Fruit fly (Drosophila melanogaster) whole organism, embryonic: ENCODE measurements around the gene UQCR-14L.

Experiments used
- BEAF-32 ChIP-seq: fragments of 200-800 bp; sonication (Bioruptor generic); optimal IDR thresholded peaks from 3 replicates; lab custom pipeline; 2017; ENCODE audit warnings: missing biosample characterization, missing genetic modification characterization, mild to moderate bottlenecking, moderate library complexity, missing genetic modification reagents
- Bdp1 ChIP-seq: fragments of 200-800 bp; sonication (Bioruptor generic); optimal IDR thresholded peaks from 3 replicates; lab custom pipeline; 2016; ENCODE audit warnings: missing biosample characterization, missing genetic modification characterization
- CG10209 ChIP-seq: fragments of 200-800 bp; sonication (Bioruptor generic); optimal IDR thresholded peaks from 3 replicates; lab custom pipeline; 2017; ENCODE audit warnings: missing biosample characterization, mild to moderate bottlenecking, missing genetic modification characterization, missing genetic modification reagents
- CG10959 ChIP-seq: fragments of 200-800 bp; sonication (Bioruptor generic); IDR thresholded peaks from 2 replicates; pipeline ENCODE4 v1.3.6; 2022; ENCODE audit warnings: missing biosample characterization, missing genetic modification characterization
- CG11398 ChIP-seq: fragments of 200-800 bp; sonication (Bioruptor generic); optimal IDR thresholded peaks from 2 replicates; lab custom pipeline; 2016; ENCODE audit warnings: missing biosample characterization, missing genetic modification characterization
- CG11456 ChIP-seq: fragments of 200-800 bp; sonication (Bioruptor generic); IDR thresholded peaks from 3 replicates; pipeline ENCODE4 v1.3.6; 2022; ENCODE audit warnings: missing biosample characterization, missing genetic modification characterization
- CG11504 ChIP-seq: fragments of 200-800 bp; sonication (Bioruptor generic); optimal IDR thresholded peaks from 3 replicates; lab custom pipeline; 2019; ENCODE audit warnings: missing biosample characterization, mild to moderate bottlenecking, missing genetic modification characterization, moderate library complexity
- CG12104 ChIP-seq: fragments of 200-800 bp; sonication (Bioruptor generic); optimal IDR thresholded peaks from 3 replicates; lab custom pipeline; 2016; ENCODE audit warnings: missing biosample characterization, missing genetic modification characterization
- CG13775 ChIP-seq: fragments of 200-800 bp; sonication (Bioruptor generic); optimal IDR thresholded peaks from 3 replicates; lab custom pipeline; 2017; ENCODE audit warnings: missing biosample characterization, mild to moderate bottlenecking, missing genetic modification characterization
- CG13894 ChIP-seq: fragments of 200-800 bp; sonication (Bioruptor generic); optimal IDR thresholded peaks from 3 replicates; lab custom pipeline; 2018; ENCODE audit warnings: missing biosample characterization, mild to moderate bottlenecking, missing genetic modification characterization, moderate library complexity
- CG17361 ChIP-seq: fragments of 200-800 bp; sonication (Bioruptor generic); IDR thresholded peaks from 3 replicates; pipeline ENCODE4 v1.3.6; 2022; ENCODE audit warnings: missing biosample characterization, missing genetic modification characterization
- CG18764 ChIP-seq: fragments of 200-800 bp; sonication (Bioruptor generic); optimal IDR thresholded peaks from 3 replicates; lab custom pipeline; 2016; ENCODE audit warnings: missing biosample characterization, missing genetic modification characterization
- CG2199 ChIP-seq: fragments of 200-800 bp; sonication (Bioruptor generic); IDR thresholded peaks from 3 replicates; pipeline ENCODE4 v1.3.6; 2022; ENCODE audit warnings: missing biosample characterization, missing genetic modification characterization
- CG2202 ChIP-seq: fragments of 200-800 bp; sonication (Bioruptor generic); optimal IDR thresholded peaks from 2 replicates; lab custom pipeline; 2018; ENCODE audit warnings: missing biosample characterization, mild to moderate bottlenecking, missing genetic modification characterization
- CG30403 ChIP-seq: fragments of 200-800 bp; sonication (Bioruptor generic); optimal IDR thresholded peaks from 3 replicates; lab custom pipeline; 2016; ENCODE audit warnings: missing biosample characterization, missing genetic modification characterization
- CG32772 ChIP-seq: fragments of 200-800 bp; sonication (Bioruptor generic); IDR thresholded peaks from 2 replicates; pipeline ENCODE4 v1.3.6; 2022; ENCODE audit warnings: missing biosample characterization, missing genetic modification characterization
- CG4404 ChIP-seq: fragments of 200-800 bp; sonication (Bioruptor generic); IDR thresholded peaks from 2 replicates; pipeline ENCODE4 v1.3.6; 2022; ENCODE audit warnings: missing biosample characterization, missing genetic modification characterization
- CG4730 ChIP-seq: fragments of 200-800 bp; sonication (Bioruptor generic); IDR thresholded peaks from 2 replicates; pipeline ENCODE4 v1.3.6; 2022; ENCODE audit warnings: missing biosample characterization, missing genetic modification characterization
- CG7271 ChIP-seq: fragments of 200-800 bp; sonication (Bioruptor generic); optimal IDR thresholded peaks from 2 replicates; lab custom pipeline; 2018; ENCODE audit warnings: missing biosample characterization, mild to moderate bottlenecking, missing genetic modification characterization, moderate library complexity
- CG7556 ChIP-seq: fragments of 200-800 bp; sonication (Bioruptor generic); optimal IDR thresholded peaks from 2 replicates; lab custom pipeline; 2017; ENCODE audit warnings: missing biosample characterization, mild to moderate bottlenecking, missing genetic modification characterization
- CG7963 ChIP-seq: fragments of 200-800 bp; sonication (Bioruptor generic); IDR thresholded peaks from 3 replicates; pipeline ENCODE4 v1.3.6; 2022; ENCODE audit warnings: missing biosample characterization, missing genetic modification characterization; ENCODE audit not compliant: partially characterized antibody
- CG8478 ChIP-seq: fragments of >200 bp; optimal IDR thresholded peaks from 2 replicates; lab custom pipeline; 2018
- CG8765 ChIP-seq: fragments of 200-800 bp; sonication (Bioruptor generic); IDR thresholded peaks from 2 replicates; pipeline ENCODE4 v1.3.6; 2022; ENCODE audit warnings: missing biosample characterization, missing genetic modification characterization
- CG9876 ChIP-seq: fragments of 200-800 bp; sonication (Bioruptor generic); optimal IDR thresholded peaks from 2 replicates; lab custom pipeline; 2016; ENCODE audit warnings: missing biosample characterization, missing genetic modification characterization
- CHES-1-like ChIP-seq: fragments of 200-800 bp; sonication (Bioruptor generic); optimal IDR thresholded peaks from 2 replicates; lab custom pipeline; 2016; ENCODE audit warnings: missing biosample characterization, missing genetic modification characterization
- CTCF ChIP-seq: fragments of 200-800 bp; sonication (Bioruptor generic); optimal IDR thresholded peaks from 2 replicates; lab custom pipeline; 2017; ENCODE audit warnings: missing biosample characterization, mild to moderate bottlenecking, missing genetic modification characterization, moderate library complexity
- Dip2 ChIP-seq: fragments of 200-800 bp; sonication (Bioruptor generic); IDR thresholded peaks from 2 replicates; pipeline ENCODE4 v1.3.6; 2022; ENCODE audit warnings: missing biosample characterization, missing genetic modification characterization
- Dip3 ChIP-seq: fragments of 200-800 bp; sonication (Bioruptor generic); optimal IDR thresholded peaks from 3 replicates; lab custom pipeline; 2016; ENCODE audit warnings: missing biosample characterization, missing genetic modification characterization
- Gug ChIP-seq: fragments of 200-800 bp; sonication (Bioruptor generic); IDR thresholded peaks from 4 replicates; pipeline ENCODE4 v1.3.6; 2022; ENCODE audit warnings: missing biosample characterization, missing genetic modification characterization
- HHEX ChIP-seq: fragments of 200-800 bp; sonication (Bioruptor generic); optimal IDR thresholded peaks from 3 replicates; lab custom pipeline; 2017; ENCODE audit warnings: missing biosample characterization, mild to moderate bottlenecking, missing genetic modification characterization, missing genetic modification reagents
- Hey ChIP-seq: fragments of 200-800 bp; sonication (Bioruptor generic); optimal IDR thresholded peaks from 3 replicates; lab custom pipeline; 2018; ENCODE audit warnings: missing biosample characterization, mild to moderate bottlenecking, missing genetic modification characterization
- Hmr ChIP-seq: fragments of 200-800 bp; sonication (Bioruptor generic); optimal IDR thresholded peaks from 3 replicates; lab custom pipeline; 2017; ENCODE audit warnings: mild to moderate bottlenecking, missing biosample characterization, missing genetic modification reagents, missing genetic modification characterization
- MESR4 ChIP-seq: fragments of 200-800 bp; sonication (Bioruptor generic); optimal IDR thresholded peaks from 2 replicates; lab custom pipeline; 2018; ENCODE audit warnings: missing biosample characterization, mild to moderate bottlenecking, missing genetic modification characterization, moderate library complexity
- Myb ChIP-seq: fragments of 200-800 bp; sonication (Bioruptor generic); optimal IDR thresholded peaks from 2 replicates; lab custom pipeline; 2016; ENCODE audit warnings: missing biosample characterization, missing genetic modification characterization
- Rfx ChIP-seq: fragments of 200-800 bp; sonication (Bioruptor generic); IDR thresholded peaks from 2 replicates; pipeline ENCODE4 v1.3.6; 2022; ENCODE audit warnings: missing biosample characterization, missing genetic modification characterization
- Sin3A ChIP-seq: fragments of >200 bp; optimal IDR thresholded peaks from 2 replicates; lab custom pipeline; 2018
- Xbp1 ChIP-seq: fragments of 200-800 bp; sonication (Bioruptor generic); optimal IDR thresholded peaks from 3 replicates; lab custom pipeline; 2016; ENCODE audit warnings: missing biosample characterization, mild to moderate bottlenecking, missing genetic modification characterization
- YL-1 ChIP-seq: fragments of 200-800 bp; sonication (Bioruptor generic); optimal IDR thresholded peaks from 3 replicates; lab custom pipeline; 2017; ENCODE audit warnings: missing biosample characterization, mild to moderate bottlenecking, missing genetic modification characterization
- ab ChIP-seq: fragments of 200-800 bp; sonication (Bioruptor generic); optimal IDR thresholded peaks from 2 replicates; lab custom pipeline; 2016; ENCODE audit warnings: missing biosample characterization, missing genetic modification characterization
- al ChIP-seq: fragments of 200-800 bp; sonication (Bioruptor generic); IDR thresholded peaks from 2 replicates; pipeline ENCODE4 v1.3.6; 2022; ENCODE audit warnings: missing biosample characterization, missing genetic modification characterization
- ato ChIP-seq: fragments of 200-800 bp; sonication (Bioruptor generic); IDR thresholded peaks from 2 replicates; pipeline ENCODE4 v1.3.6; 2022; ENCODE audit warnings: missing biosample characterization, missing genetic modification characterization; ENCODE audit not compliant: partially characterized antibody
- cad ChIP-seq: fragments of >200 bp; optimal IDR thresholded peaks from 2 replicates; lab custom pipeline; 2017; ENCODE audit warnings: missing biosample characterization, missing genetic modification characterization
- croc ChIP-seq: fragments of 200-800 bp; sonication (Bioruptor generic); conservative IDR thresholded peaks from 3 replicates; pipeline ENCODE4 v1.3.6; 2022; ENCODE audit warnings: missing biosample characterization, missing genetic modification characterization
- cwo ChIP-seq: fragments of 200-800 bp; sonication (Bioruptor generic); optimal IDR thresholded peaks from 3 replicates; lab custom pipeline; 2017; ENCODE audit warnings: missing biosample characterization, missing genetic modification characterization, mild to moderate bottlenecking, moderate library complexity, missing genetic modification reagents
- ewg ChIP-seq: fragments of 200-800 bp; sonication (Bioruptor generic); optimal IDR thresholded peaks from 3 replicates; lab custom pipeline; 2017; ENCODE audit warnings: mild to moderate bottlenecking, missing biosample characterization, missing genetic modification reagents, missing genetic modification characterization
- jing ChIP-seq: fragments of 200-800 bp; sonication (Bioruptor generic); optimal IDR thresholded peaks from 2 replicates; lab custom pipeline; 2018; ENCODE audit warnings: missing biosample characterization, mild to moderate bottlenecking, missing genetic modification characterization
- nerfin-2 ChIP-seq: fragments of 200-800 bp; sonication (Bioruptor generic); IDR thresholded peaks from 2 replicates; pipeline ENCODE4 v1.3.6; 2022; ENCODE audit warnings: missing biosample characterization, missing genetic modification characterization; ENCODE audit not compliant: partially characterized antibody
- sd ChIP-seq: fragments of 200-800 bp; sonication (Bioruptor generic); optimal IDR thresholded peaks from 3 replicates; lab custom pipeline; 2018; ENCODE audit warnings: missing biosample characterization, mild to moderate bottlenecking, missing genetic modification characterization, moderate library complexity
- sens-2 ChIP-seq: fragments of 200-800 bp; sonication (Bioruptor generic); IDR thresholded peaks from 2 replicates; pipeline ENCODE4 v1.3.6; 2022; ENCODE audit warnings: missing biosample characterization, missing genetic modification characterization
- wor ChIP-seq: fragments of 200-800 bp; sonication (Bioruptor generic); IDR thresholded peaks from 2 replicates; pipeline ENCODE4 v1.3.6; 2022; ENCODE audit warnings: missing biosample characterization, missing genetic modification characterization
- z ChIP-seq: fragments of 200-800 bp; sonication (Bioruptor generic); IDR thresholded peaks from 3 replicates; pipeline ENCODE4 v1.3.6; 2022; ENCODE audit warnings: missing biosample characterization, missing genetic modification characterization

The UQCR-14L gene

dm6 chr3R:28326150-28326965, 32.5 kb downstream of the UQCR-14L start (continued):
- TF ChIP-seq Hmr (peak; percentile 100), CG10209 (GFP tag; lab: Kevin White, UChicago) (peak; percentile 100), YL-1 (GFP tag; lab: Kevin White, UChicago) (peak; percentile 99), CG4404 (GFP tag; lab: Robert Waterston, UW) (no peak), CHES-1-like (GFP tag; lab: Kevin White, UChicago) (peak; percentile 100), HHEX (peak; percentile 99), CG11456 (GFP tag; lab: Robert Waterston, UW) (no peak), nerfin-2 (GFP tag; lab: Robert Waterston, UW) (no peak), cwo (peak; percentile 99), croc (GFP tag; lab: Robert Waterston, UW) (peak; percentile 98), CG4730 (GFP tag; lab: Robert Waterston, UW) (no peak), Hey (peak; percentile 97), z (GFP tag; lab: Robert Waterston, UW) (no peak), CG10959 (GFP tag; lab: Robert Waterston, UW) (no peak), wor (GFP tag; lab: Robert Waterston, UW) (no peak), CG11504 (tag; lab: Kevin White, UChicago) (peak; percentile 98), CG7271 (tag; lab: Kevin White, UChicago) (peak; percentile 96), BEAF-32 (GFP tag; lab: Kevin White, UChicago) (peak; percentile 38), CG12104 (peak; percentile 99), CG11398 (GFP tag; lab: Kevin White, UChicago) (peak; percentile 99), ewg (peak; percentile 99), CG7963 (GFP tag; lab: Robert Waterston, UW) (no peak), Rfx (GFP tag; lab: Robert Waterston, UW) (no peak), ab (GFP tag; lab: Kevin White, UChicago) (peak; percentile 98), al (no peak), jing (peak; percentile 98), CG8478 (lab: Kevin White, UChicago) (no peak), CTCF (GFP tag; lab: Kevin White, UChicago) (peak; percentile 77), CG9876 (GFP tag; lab: Kevin White, UChicago) (peak; percentile 99), CG17361 (GFP tag; lab: Robert Waterston, UW) (no peak), Dip3 (GFP tag; lab: Kevin White, UChicago) (peak; percentile 99), CG13894 (tag; lab: Kevin White, UChicago) (peak; percentile 99), CG7556 (GFP tag; lab: Kevin White, UChicago) (peak; percentile 100), CG8765 (GFP tag; lab: Robert Waterston, UW) (no peak), sd (tag; lab: Kevin White, UChicago) (peak; percentile 96), CG2199 (GFP tag; lab: Robert Waterston, UW) (no peak), CG32772 (no peak), CG2202 (peak; percentile 98), Myb (GFP tag; lab: Kevin White, UChicago) (peak; percentile 97), Gug (peak; percentile 99), Sin3A (lab: Kevin White, UChicago) (peak; percentile 40), cad (peak; percentile 67), ato (no peak), sens-2 (GFP tag; lab: Robert Waterston, UW) (no peak), Bdp1 (GFP tag; lab: Kevin White, UChicago) (peak; percentile 96), CG13775 (GFP tag; lab: Kevin White, UChicago) (peak; percentile 99), CG30403 (GFP tag; lab: Kevin White, UChicago) (peak; percentile 100), Xbp1 (GFP tag; lab: Kevin White, UChicago) (peak; percentile 100), CG18764 (GFP tag; lab: Kevin White, UChicago) (peak; percentile 98), MESR4 (GFP tag; lab: Kevin White, UChicago) (peak; percentile 88), Dip2 (GFP tag; lab: Robert Waterston, UW) (no peak)
